Fruit fly (Drosophila melanogaster) whole organism, embryonic: Measurements from ENCODE around the gene CG14237.

Experiments used
- CG2120 ChIP-seq: fragments of 200-800 bp; sonication (Bioruptor generic); optimal IDR thresholded peaks from 3 replicates; lab custom pipeline; 2016; ENCODE audit warnings: missing biosample characterization, missing genetic modification characterization
- CG2129 ChIP-seq: fragments of 200-800 bp; sonication (Bioruptor generic); IDR thresholded peaks from 2 replicates; pipeline ENCODE4 v1.3.6; 2022; ENCODE audit warnings: missing biosample characterization, missing genetic modification characterization; ENCODE audit not compliant: partially characterized antibody
- CG2202 ChIP-seq: fragments of 200-800 bp; sonication (Bioruptor generic); optimal IDR thresholded peaks from 2 replicates; lab custom pipeline; 2018; ENCODE audit warnings: missing biosample characterization, mild to moderate bottlenecking, missing genetic modification characterization
- CG3281 ChIP-seq: fragments of 200-800 bp; sonication (Bioruptor generic); optimal IDR thresholded peaks from 3 replicates; lab custom pipeline; 2017; ENCODE audit warnings: missing biosample characterization, mild to moderate bottlenecking, missing genetic modification characterization
- CG5953 ChIP-seq: fragments of 200-800 bp; sonication (Bioruptor generic); IDR thresholded peaks from 2 replicates; pipeline ENCODE4 v1.3.6; 2022; ENCODE audit warnings: missing biosample characterization, missing genetic modification characterization
- chinmo ChIP-seq: fragments of 200-800 bp; sonication (Bioruptor generic); IDR thresholded peaks from 4 replicates; pipeline ENCODE4 v1.3.6; 2022; ENCODE audit warnings: missing biosample characterization, missing genetic modification characterization; ENCODE audit not compliant: partially characterized antibody
- chm ChIP-seq: fragments of 200-800 bp; sonication (Bioruptor generic); IDR thresholded peaks from 2 replicates; pipeline ENCODE4 v1.3.6; 2022; ENCODE audit warnings: missing biosample characterization, missing genetic modification characterization
- esg ChIP-seq: fragments of 200-800 bp; sonication (Bioruptor generic); conservative IDR thresholded peaks from 2 replicates; pipeline ENCODE4 v1.3.6; 2022; ENCODE audit warnings: missing biosample characterization, missing genetic modification characterization
- kay ChIP-seq: fragments of 200-800 bp; sonication (Bioruptor generic); optimal IDR thresholded peaks from 2 replicates; lab custom pipeline; 2016; ENCODE audit warnings: missing biosample characterization, missing genetic modification characterization
- trh ChIP-seq: fragments of 200-800 bp; sonication (Bioruptor generic); optimal IDR thresholded peaks from 2 replicates; lab custom pipeline; 2016; ENCODE audit warnings: missing biosample characterization, missing genetic modification characterization

- TF ChIP-seq CG2129 (GFP tag; lab: Robert Waterston, UW), result no peak
- no peak for TF ChIP-seq CG5953 (GFP tag; lab: Robert Waterston, UW)
- no peak for TF ChIP-seq CG3281 (GFP tag; lab: Kevin White, UChicago)
- TF ChIP-seq kay (GFP tag; lab: Kevin White, UChicago), result no peak
- no peak for TF ChIP-seq trh (GFP tag; lab: Kevin White, UChicago)
- TF ChIP-seq CG2202, result no peak
- TF ChIP-seq esg (GFP tag; lab: Robert Waterston, UW), result no peak
- no peak for TF ChIP-seq chm (GFP tag; lab: Robert Waterston, UW)
- no peak for TF ChIP-seq CG2120 (GFP tag; lab: Kevin White, UChicago)
- no peak for TF ChIP-seq chinmo
Observed at dm6 chr3R:26483657-26484056, 27.0 kb downstream of the CG14237 start.
